Worm (Caenorhabditis elegans): ENCODE measurements around the gene F28B4.1.

DNA sequence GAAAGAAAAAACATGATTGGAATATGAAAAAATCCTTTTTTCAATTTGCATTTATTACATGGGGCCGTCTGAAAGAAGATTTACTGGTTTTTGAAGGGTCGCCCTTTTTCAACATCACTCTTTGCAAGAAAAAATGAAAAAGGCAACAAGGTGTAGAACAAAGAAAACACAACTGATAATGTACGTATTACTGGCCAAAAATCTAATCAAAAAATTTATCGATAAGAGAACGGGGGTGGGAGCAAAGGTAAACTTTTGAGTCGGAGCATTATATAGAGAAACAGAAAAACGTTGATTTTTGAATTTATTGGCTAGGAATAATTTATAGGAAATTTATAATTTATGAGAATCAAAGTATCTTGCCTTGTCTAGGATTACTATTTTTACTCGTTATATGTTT, 23.0 kb upstream of the F28B4.1 start:
- TF ChIP-seq R02D3.7 (tag; optimal IDR thresholded peaks at IDR 0.05) (no peak), unc-39 (tag; optimal IDR thresholded peaks at IDR 0.05) (no peak)
